Worm (Caenorhabditis elegans) whole organism, L4 larva: ENCODE measurements around the gene B0272.4.

Experiments used
- dpl-1 ChIP-seq: fragments of 150-350 bp; optimal IDR thresholded peaks from 2 replicates; lab custom pipeline; 2014; ENCODE audit warnings: missing biosample characterization, missing genetic modification reagents, missing genetic modification characterization
- jun-1 ChIP-seq: fragments of 150-350 bp; optimal IDR thresholded peaks from 2 replicates; lab custom pipeline; 2014; ENCODE audit warnings: missing biosample characterization, missing genetic modification reagents, missing genetic modification characterization
- mdl-1 ChIP-seq, 2 experiments: fragments of 150-350 bp in 1 of 2; sonication (generic microtip) in 1 of 2; optimal IDR thresholded peaks; 2 replicates each; lab custom pipeline; 2014 to 2017; ENCODE audit warnings: missing biosample characterization in 2 of 2, missing genetic modification characterization in 2 of 2
- nhr-28 ChIP-seq: fragments of 150-350 bp; optimal IDR thresholded peaks from 2 replicates; lab custom pipeline; 2014; ENCODE audit warnings: missing biosample characterization, missing genetic modification characterization
- nhr-6 ChIP-seq: fragments of 150-350 bp; optimal IDR thresholded peaks from 2 replicates; lab custom pipeline; 2014; ENCODE audit warnings: missing biosample characterization, missing genetic modification characterization
- pha-4 ChIP-seq, 2 experiments: fragments of 150-350 bp in 1 of 2; fragments of 200-800 bp in 1 of 2; sonication (Bioruptor generic) in 1 of 2; IDR thresholded peaks in 1 of 2; optimal IDR thresholded peaks in 1 of 2; 2 replicates each; pipeline versions ENCODE4 v1.3.6 to Lab custom; 2014 to 2022; ENCODE audit warnings: missing genetic modification characterization in 2 of 2, missing genetic modification reagents in 2 of 2, missing biosample characterization in 1 of 2, missing compliant biosample characterization in 1 of 2
- tra-1 ChIP-seq: fragments of 200-800 bp; sonication (Bioruptor generic); IDR thresholded peaks from 2 replicates; pipeline ENCODE4 v1.3.6; 2022; ENCODE audit warnings: missing genetic modification reagents, missing genetic modification characterization, missing compliant biosample characterization
- unc-39 ChIP-seq: sonication (generic microtip); optimal IDR thresholded peaks from 2 replicates; lab custom pipeline; 2017; ENCODE audit warnings: missing biosample characterization, missing genetic modification characterization
- zip-2 ChIP-seq: fragments of 150-350 bp; optimal IDR thresholded peaks from 2 replicates; lab custom pipeline; 2014; ENCODE audit warnings: missing biosample characterization, missing genetic modification characterization

ce11 chrX:9476752-9477151 lies 48.5 kb downstream of the B0272.4 start:
- TF ChIP-seq nhr-6 (no peak), unc-39 (no peak), nhr-28 (tag; lab: Kevin White, UChicago) (no peak), zip-2 (tag; lab: Kevin White, UChicago) (no peak), dpl-1 (GFP tag; lab: Kevin White, UChicago) (no peak), tra-1 (GFP tag; lab: Robert Waterston, UW) (no peak), pha-4 (GFP tag; IDR thresholded peaks at IDR 0.05; lab: Robert Waterston, UW) (no peak), pha-4 (tag; optimal IDR thresholded peaks at IDR 0.05; lab: Kevin White, UChicago) (no peak), mdl-1 (tag; optimal IDR thresholded peaks at IDR 0.05; lab: Kevin White, UChicago) (no peak), jun-1 (tag; lab: Kevin White, UChicago) (no peak)
